In genomic region chr3L:8524816-8525625, dm6 we compare ENCODE assay signal across 1 fruit fly cellular context.
TF ChIP-seq lines count a peak whose summit lies in the region.

TSS of gene GstO1 (minus strand) at chr3L:8524866.
TSS of gene foi (plus strand) at chr3L:8525244.

TF ChIP-seq in whole organism, embryonic, 481 proteins besides CTCF, POLR2A, EP300 and RAD21 (continued from another document and continues in another):
- TF ChIP-seq fd102C (GFP tag; optimal IDR thresholded peaks at IDR 0.05; lab: Kevin White, UChicago) (no peak), da (GFP tag; optimal IDR thresholded peaks at IDR 0.05; lab: Kevin White, UChicago) (no peak), CG11456 (GFP tag; IDR thresholded peaks at IDR 0.05; lab: Robert Waterston, UW) (no peak), gce (GFP tag; IDR thresholded peaks at IDR 0.05; lab: Robert Waterston, UW) (no peak), CG11723 (GFP tag; optimal IDR thresholded peaks at IDR 0.05; lab: Kevin White, UChicago) (no peak), dati (GFP tag; IDR thresholded peaks at IDR 0.05; lab: Robert Waterston, UW) (no peak), chm (GFP tag; IDR thresholded peaks at IDR 0.05; lab: Robert Waterston, UW) (0 out of 2 replicates have a peak, but pooled peaks have one; percentile 57), CG18764 (GFP tag; optimal IDR thresholded peaks at IDR 0.05; lab: Kevin White, UChicago) (no peak), eyg (GFP tag; optimal IDR thresholded peaks at IDR 0.05; lab: Kevin White, UChicago) (no peak), croc (GFP tag; conservative IDR thresholded peaks at IDR 0.05; lab: Robert Waterston, UW) (no peak), CG14860 (GFP tag; IDR thresholded peaks at IDR 0.05; lab: Robert Waterston, UW; ENCODE audit: partially characterized antibody) (peak; percentile 99), Fer2 (tag; optimal IDR thresholded peaks at IDR 0.05; lab: Kevin White, UChicago) (no peak), Tbp (GFP tag; optimal IDR thresholded peaks at IDR 0.05; lab: Kevin White, UChicago) (no peak), CG12942 (GFP tag; optimal IDR thresholded peaks at IDR 0.05; lab: Kevin White, UChicago) (no peak), Hey (tag; optimal IDR thresholded peaks at IDR 0.05; lab: Kevin White, UChicago) (no peak), CG6689 (GFP tag; IDR thresholded peaks at IDR 0.05; lab: Robert Waterston, UW) (no peak), org-1 (GFP tag; optimal IDR thresholded peaks at IDR 0.05; lab: Kevin White, UChicago) (no peak), CG10462 (GFP tag; optimal IDR thresholded peaks at IDR 0.05; lab: Kevin White, UChicago) (no peak), fd3F (GFP tag; optimal IDR thresholded peaks at IDR 0.05; lab: Kevin White, UChicago) (no peak), CG2712 (tag; optimal IDR thresholded peaks at IDR 0.05; lab: Kevin White, UChicago) (peak; percentile 64), corto (GFP tag; optimal IDR thresholded peaks at IDR 0.05; lab: Kevin White, UChicago) (peak; percentile 24), Poxn (GFP tag; IDR thresholded peaks at IDR 0.05; lab: Robert Waterston, UW) (no peak), Xbp1 (GFP tag; optimal IDR thresholded peaks at IDR 0.05; lab: Kevin White, UChicago) (peak; percentile 36), repo (GFP tag; optimal IDR thresholded peaks at IDR 0.05; lab: Kevin White, UChicago) (no peak), chinmo (GFP tag; IDR thresholded peaks at IDR 0.05; lab: Robert Waterston, UW; ENCODE audit: partially characterized antibody) (peak; percentile 98), mld (GFP tag; IDR thresholded peaks at IDR 0.05; lab: Robert Waterston, UW; ENCODE audit: partially characterized antibody) (peak; percentile 99), CG13624 (GFP tag; optimal IDR thresholded peaks at IDR 0.05; lab: Kevin White, UChicago) (no peak), CG11696 (GFP tag; IDR thresholded peaks at IDR 0.05; lab: Robert Waterston, UW) (no peak), vfl (GFP tag; optimal IDR thresholded peaks at IDR 0.05; lab: Kevin White, UChicago) (no peak), zfh2 (GFP tag; optimal IDR thresholded peaks at IDR 0.05; lab: Kevin White, UChicago) (peak; percentile 39), klu (GFP tag; IDR thresholded peaks at IDR 0.05; lab: Robert Waterston, UW) (no peak), sisA (GFP tag; IDR thresholded peaks at IDR 0.05; lab: Robert Waterston, UW) (no peak), CG6854 (GFP tag; optimal IDR thresholded peaks at IDR 0.05; lab: Kevin White, UChicago) (no peak), Ssrp (tag; optimal IDR thresholded peaks at IDR 0.05; lab: Kevin White, UChicago) (no peak), CG6791 (GFP tag; IDR thresholded peaks at IDR 0.05; lab: Robert Waterston, UW; ENCODE audit: partially characterized antibody) (peak; percentile 99), CG11085 (GFP tag; IDR thresholded peaks at IDR 0.05; lab: Robert Waterston, UW) (no peak), CG1233 (GFP tag; optimal IDR thresholded peaks at IDR 0.05; lab: Kevin White, UChicago) (no peak), Kr (GFP tag; optimal IDR thresholded peaks at IDR 0.05; lab: Kevin White, UChicago) (no peak), NC2α (GFP tag; optimal IDR thresholded peaks at IDR 0.05; lab: Kevin White, UChicago) (no peak), Gug (GFP tag; IDR thresholded peaks at IDR 0.05; lab: Robert Waterston, UW) (peak; percentile 47; the same call in 1 of the 4 replicates), cad (GFP tag; optimal IDR thresholded peaks at IDR 0.05; lab: Kevin White, UChicago) (no peak), CG4404 (GFP tag; IDR thresholded peaks at IDR 0.05; lab: Robert Waterston, UW) (no peak), CG10565 (GFP tag; optimal IDR thresholded peaks at IDR 0.05; lab: Kevin White, UChicago) (no peak), HHEX (GFP tag; optimal IDR thresholded peaks at IDR 0.05; lab: Kevin White, UChicago) (no peak), hkb (optimal IDR thresholded peaks at IDR 0.05; lab: Kevin White, UChicago) (no peak), hkb (GFP tag; IDR thresholded peaks at IDR 0.05; lab: Robert Waterston, UW) (peak; percentile 53), CG12299 (tag; optimal IDR thresholded peaks at IDR 0.05; lab: Kevin White, UChicago) (no peak), CG10209 (GFP tag; optimal IDR thresholded peaks at IDR 0.05; lab: Kevin White, UChicago) (peak; percentile 16), CG7839 (tag; optimal IDR thresholded peaks at IDR 0.05; lab: Kevin White, UChicago) (peak; percentile 7), ac (GFP tag; optimal IDR thresholded peaks at IDR 0.05; lab: Kevin White, UChicago) (no peak), HmgD (GFP tag; optimal IDR thresholded peaks at IDR 0.05; lab: Kevin White, UChicago) (no peak), CG8944 (GFP tag; optimal IDR thresholded peaks at IDR 0.05; lab: Kevin White, UChicago) (no peak), gro (GFP tag; optimal IDR thresholded peaks at IDR 0.05; lab: Kevin White, UChicago) (peak; percentile 37), CG8388 (GFP tag; optimal IDR thresholded peaks at IDR 0.05; lab: Kevin White, UChicago) (no peak), pum (GFP tag; optimal IDR thresholded peaks at IDR 0.05; lab: Kevin White, UChicago) (no peak), so (GFP tag; IDR thresholded peaks at IDR 0.05; lab: Robert Waterston, UW) (no peak), az2 (GFP tag; optimal IDR thresholded peaks at IDR 0.05; lab: Kevin White, UChicago) (no peak), Aef1 (GFP tag; IDR thresholded peaks at IDR 0.05; lab: Robert Waterston, UW) (no peak), pnt (GFP tag; optimal IDR thresholded peaks at IDR 0.05; lab: Kevin White, UChicago) (no peak), CG30431 (GFP tag; optimal IDR thresholded peaks at IDR 0.05; lab: Kevin White, UChicago) (no peak), CG2678 (tag; optimal IDR thresholded peaks at IDR 0.05; lab: Kevin White, UChicago) (peak; percentile 44), Oaz (GFP tag; IDR thresholded peaks at IDR 0.05; lab: Robert Waterston, UW) (no peak), jigr1 (GFP tag; IDR thresholded peaks at IDR 0.05; lab: Robert Waterston, UW) (no peak), CG32772 (GFP tag; IDR thresholded peaks at IDR 0.05; lab: Robert Waterston, UW) (no peak), CG10654 (GFP tag; optimal IDR thresholded peaks at IDR 0.05; lab: Kevin White, UChicago) (no peak), NK7.1 (GFP tag; optimal IDR thresholded peaks at IDR 0.05; lab: Kevin White, UChicago) (no peak), Usf (GFP tag; optimal IDR thresholded peaks at IDR 0.05; lab: Kevin White, UChicago) (no peak), Elba2 (GFP tag; optimal IDR thresholded peaks at IDR 0.05; lab: Kevin White, UChicago) (no peak), salm (tag; optimal IDR thresholded peaks at IDR 0.05; lab: Kevin White, UChicago) (no peak), tll (GFP tag; optimal IDR thresholded peaks at IDR 0.05; lab: Kevin White, UChicago) (no peak), D19B (GFP tag; optimal IDR thresholded peaks at IDR 0.05; lab: Kevin White, UChicago) (no peak), trh (GFP tag; optimal IDR thresholded peaks at IDR 0.05; lab: Kevin White, UChicago) (no peak), Atf6 (GFP tag; IDR thresholded peaks at IDR 0.05; lab: Robert Waterston, UW) (peak; percentile 39; the same call in 1 of the 2 replicates), Doc2 (GFP tag; IDR thresholded peaks at IDR 0.05; lab: Robert Waterston, UW) (no peak), Meics (GFP tag; optimal IDR thresholded peaks at IDR 0.05; lab: Kevin White, UChicago) (peak; percentile 31), CG18476 (GFP tag; optimal IDR thresholded peaks at IDR 0.05; lab: Kevin White, UChicago) (no peak), CG8359 (GFP tag; optimal IDR thresholded peaks at IDR 0.05; lab: Kevin White, UChicago; ENCODE audit: borderline replicate concordance) (no peak), CG7372 (GFP tag; IDR thresholded peaks at IDR 0.05; lab: Robert Waterston, UW) (no peak), CG17385 (GFP tag; optimal IDR thresholded peaks at IDR 0.05; lab: Kevin White, UChicago) (peak; percentile 24), CG9797 (GFP tag; optimal IDR thresholded peaks at IDR 0.05; lab: Kevin White, UChicago) (peak; percentile 21), al (GFP tag; IDR thresholded peaks at IDR 0.05; lab: Robert Waterston, UW) (no peak), CG1602 (GFP tag; optimal IDR thresholded peaks at IDR 0.05; lab: Kevin White, UChicago) (peak; percentile 3), Pdp1 (GFP tag; optimal IDR thresholded peaks at IDR 0.05; lab: Kevin White, UChicago) (peak in 1 of 2 experiments; percentile 87), CG5953 (GFP tag; IDR thresholded peaks at IDR 0.05; lab: Robert Waterston, UW) (no peak), CG16863 (GFP tag; optimal IDR thresholded peaks at IDR 0.05; lab: Kevin White, UChicago) (no peak), CG10274 (GFP tag; optimal IDR thresholded peaks at IDR 0.05; lab: Kevin White, UChicago) (no peak), pita (GFP tag; optimal IDR thresholded peaks at IDR 0.05; lab: Kevin White, UChicago) (no peak), dpn (GFP tag; optimal IDR thresholded peaks at IDR 0.05; lab: Kevin White, UChicago) (peak in 1 of 2 experiments; percentile 19), CG11247 (GFP tag; IDR thresholded peaks at IDR 0.05; lab: Robert Waterston, UW) (peak; percentile 54), CG2875 (GFP tag; optimal IDR thresholded peaks at IDR 0.05; lab: Kevin White, UChicago) (no peak), CG4820 (GFP tag; optimal IDR thresholded peaks at IDR 0.05; lab: Kevin White, UChicago) (no peak), Doc3 (GFP tag; IDR thresholded peaks at IDR 0.05; lab: Robert Waterston, UW; ENCODE audit: partially characterized antibody) (peak; percentile 91), tgo (GFP tag; IDR thresholded peaks at IDR 0.05; lab: Robert Waterston, UW) (no peak), crol (GFP tag; IDR thresholded peaks at IDR 0.05; lab: Robert Waterston, UW) (no peak), dysf (GFP tag; IDR thresholded peaks at IDR 0.05; lab: Robert Waterston, UW) (no peak), CG31224 (GFP tag; IDR thresholded peaks at IDR 0.05; lab: Robert Waterston, UW) (0 out of 2 replicates have a peak, but pooled peaks have one; percentile 22), CG12104 (GFP tag; optimal IDR thresholded peaks at IDR 0.05; lab: Kevin White, UChicago) (no peak), YL-1 (GFP tag; optimal IDR thresholded peaks at IDR 0.05; lab: Kevin White, UChicago) (no peak), bsh (GFP tag; optimal IDR thresholded peaks at IDR 0.05; lab: Kevin White, UChicago) (no peak), CG10321 (GFP tag; IDR thresholded peaks at IDR 0.05; lab: Robert Waterston, UW) (0 out of 2 replicates have a peak, but pooled peaks have one; percentile 30), Bdp1 (GFP tag; optimal IDR thresholded peaks at IDR 0.05; lab: Kevin White, UChicago) (no peak), CG2116 (GFP tag; optimal IDR thresholded peaks at IDR 0.05; lab: Kevin White, UChicago) (peak; percentile 95), CG6272 (GFP tag; IDR thresholded peaks at IDR 0.05; lab: Robert Waterston, UW) (peak; percentile 60; the same call in 1 of the 2 replicates), p53 (GFP tag; optimal IDR thresholded peaks at IDR 0.05; lab: Kevin White, UChicago) (no peak), CG2202 (tag; optimal IDR thresholded peaks at IDR 0.05; lab: Kevin White, UChicago) (no peak), kni (GFP tag; optimal IDR thresholded peaks at IDR 0.05; lab: Kevin White, UChicago) (no peak), knrl (GFP tag; IDR thresholded peaks at IDR 0.05; lab: Robert Waterston, UW; ENCODE audit: partially characterized antibody) (peak; percentile 97), CG7963 (GFP tag; IDR thresholded peaks at IDR 0.05; lab: Robert Waterston, UW; ENCODE audit: partially characterized antibody) (peak; percentile 100), CG12219 (GFP tag; optimal IDR thresholded peaks at IDR 0.05; lab: Kevin White, UChicago) (no peak), CG7928 (GFP tag; optimal IDR thresholded peaks at IDR 0.05; lab: Kevin White, UChicago) (no peak), HLHmδ (GFP tag; optimal IDR thresholded peaks at IDR 0.05; lab: Kevin White, UChicago) (peak; percentile 24), h (optimal IDR thresholded peaks at IDR 0.05; lab: Kevin White, UChicago) (no peak), tx (GFP tag; optimal IDR thresholded peaks at IDR 0.05; lab: Kevin White, UChicago) (no peak), CG17612 (GFP tag; IDR thresholded peaks at IDR 0.05; lab: Robert Waterston, UW) (no peak), nom (GFP tag; optimal IDR thresholded peaks at IDR 0.05; lab: Kevin White, UChicago) (peak; percentile 13), Scr (GFP tag; IDR thresholded peaks at IDR 0.05; lab: Robert Waterston, UW; ENCODE audit: partially characterized antibody) (peak; percentile 97), en (GFP tag; optimal IDR thresholded peaks at IDR 0.05; lab: Kevin White, UChicago) (no peak), CG1529 (GFP tag; optimal IDR thresholded peaks at IDR 0.05; lab: Kevin White, UChicago) (no peak), ATbp (GFP tag; optimal IDR thresholded peaks at IDR 0.05; lab: Kevin White, UChicago) (no peak), MTF-1 (GFP tag; optimal IDR thresholded peaks at IDR 0.05; lab: Kevin White, UChicago; ENCODE audit: borderline replicate concordance) (peak; percentile 45), Deaf1 (tag; optimal IDR thresholded peaks at IDR 0.05; lab: Kevin White, UChicago) (peak; percentile 2), Myb (GFP tag; optimal IDR thresholded peaks at IDR 0.05; lab: Kevin White, UChicago) (peak; percentile 1), CG12659 (GFP tag; optimal IDR thresholded peaks at IDR 0.05; lab: Kevin White, UChicago) (peak; percentile 72), CG4854 (GFP tag; optimal IDR thresholded peaks at IDR 0.05; lab: Kevin White, UChicago) (no peak), Sry-δ (GFP tag; optimal IDR thresholded peaks at IDR 0.05; lab: Kevin White, UChicago) (peak; percentile 93), CG32767 (GFP tag; IDR thresholded peaks at IDR 0.05; lab: Robert Waterston, UW) (no peak), dmrt99B (tag; optimal IDR thresholded peaks at IDR 0.05; lab: Kevin White, UChicago) (peak; percentile 28), CG9817 (tag; optimal IDR thresholded peaks at IDR 0.05; lab: Kevin White, UChicago) (no peak), CG4328 (GFP tag; optimal IDR thresholded peaks at IDR 0.05; lab: Kevin White, UChicago) (no peak), CG11695 (GFP tag; IDR thresholded peaks at IDR 0.05; lab: Robert Waterston, UW) (no peak), Gsc (GFP tag; IDR thresholded peaks at IDR 0.05; lab: Robert Waterston, UW) (no peak), danr (GFP tag; IDR thresholded peaks at IDR 0.05; lab: Robert Waterston, UW) (no peak), CG2889 (GFP tag; IDR thresholded peaks at IDR 0.05; lab: Robert Waterston, UW) (no peak), CG6254 (GFP tag; optimal IDR thresholded peaks at IDR 0.05; lab: Kevin White, UChicago) (no peak), CG43689 (GFP tag; IDR thresholded peaks at IDR 0.05; lab: Robert Waterston, UW) (no peak), zen2 (GFP tag; IDR thresholded peaks at IDR 0.05; lab: Robert Waterston, UW; ENCODE audit: partially characterized antibody) (peak; percentile 94)
